Fruit fly (Drosophila melanogaster): Measurements from ENCODE around the gene qin.

The qin gene

DNA sequence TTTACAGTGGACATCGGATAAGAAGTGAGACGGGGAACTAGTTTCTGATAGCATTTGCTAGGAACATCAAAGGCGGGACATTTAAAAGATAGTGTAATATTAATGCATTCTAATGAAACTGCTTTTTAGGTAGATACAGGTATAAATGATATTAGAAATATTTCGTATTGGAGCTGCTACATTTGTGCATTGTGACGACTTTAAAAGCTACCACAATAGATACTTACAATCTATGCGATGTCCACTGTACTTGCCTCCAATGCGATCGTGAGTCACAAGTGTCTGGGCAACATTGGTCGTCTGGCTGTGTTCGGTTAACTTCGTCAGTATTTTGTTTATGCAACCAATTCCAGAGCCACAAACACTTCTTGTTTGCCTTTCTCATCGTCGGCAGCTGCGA, 79.0 kb downstream of the qin start (continued):
- TF ChIP-seq Bgb (GFP tag; IDR thresholded peaks at IDR 0.05; ENCODE audit: partially characterized antibody) (no peak), Mrtf (GFP tag; IDR thresholded peaks at IDR 0.05) (no peak), da (GFP tag; optimal IDR thresholded peaks at IDR 0.05) (no peak), Poxn (GFP tag; IDR thresholded peaks at IDR 0.05) (no peak), CG6272 (GFP tag; IDR thresholded peaks at IDR 0.05) (0 out of 2 replicates have a peak, but pooled peaks have one; percentile 7), scrt (GFP tag; optimal IDR thresholded peaks at IDR 0.05) (no peak), CG1602 (GFP tag; optimal IDR thresholded peaks at IDR 0.05) (no peak), Nf-YC (tag; optimal IDR thresholded peaks at IDR 0.05) (no peak), pzg (GFP tag; optimal IDR thresholded peaks at IDR 0.05) (no peak), B-H2 (GFP tag; optimal IDR thresholded peaks at IDR 0.05) (no peak), br (optimal IDR thresholded peaks at IDR 0.05) (no peak), exex (tag; optimal IDR thresholded peaks at IDR 0.05) (no peak), slp2 (GFP tag; optimal IDR thresholded peaks at IDR 0.05) (no peak), CG11247 (GFP tag; IDR thresholded peaks at IDR 0.05) (no peak), YL-1 (GFP tag; optimal IDR thresholded peaks at IDR 0.05) (no peak), TFAM (GFP tag; optimal IDR thresholded peaks at IDR 0.05) (no peak), org-1 (GFP tag; optimal IDR thresholded peaks at IDR 0.05) (no peak), HLH54F (GFP tag; optimal IDR thresholded peaks at IDR 0.05) (no peak), ranshi (GFP tag; IDR thresholded peaks at IDR 0.05) (no peak), CG17328 (GFP tag; IDR thresholded peaks at IDR 0.05) (0 out of 2 replicates have a peak, but pooled peaks have one; percentile 4), caup (GFP tag; optimal IDR thresholded peaks at IDR 0.05; ENCODE audit: severe bottlenecking) (no peak), usp (GFP tag; optimal IDR thresholded peaks at IDR 0.05) (no peak), CG6689 (GFP tag; IDR thresholded peaks at IDR 0.05) (peak; percentile 18; the same call in 1 of the 2 replicates), bab2 (GFP tag; optimal IDR thresholded peaks at IDR 0.05) (no peak), NC2α (GFP tag; optimal IDR thresholded peaks at IDR 0.05) (no peak), HmgZ (tag; optimal IDR thresholded peaks at IDR 0.05) (no peak), H2.0 (GFP tag; IDR thresholded peaks at IDR 0.05) (no peak), CG12104 (GFP tag; optimal IDR thresholded peaks at IDR 0.05) (no peak), fru (optimal IDR thresholded peaks at IDR 0.05) (no peak), Ptx1 (GFP tag; IDR thresholded peaks at IDR 0.05) (peak; percentile 43), CG7357 (GFP tag; IDR thresholded peaks at IDR 0.05) (no peak), nau (GFP tag; optimal IDR thresholded peaks at IDR 0.05) (no peak), CG17829 (tag; optimal IDR thresholded peaks at IDR 0.05) (no peak), az2 (GFP tag; optimal IDR thresholded peaks at IDR 0.05) (peak; percentile 7), slou (GFP tag; optimal IDR thresholded peaks at IDR 0.05) (no peak), sim (GFP tag; IDR thresholded peaks at IDR 0.05) (no peak), Sox102F (GFP tag; optimal IDR thresholded peaks at IDR 0.05) (no peak), yki (optimal IDR thresholded peaks at IDR 0.05) (no peak), CG8388 (GFP tag; optimal IDR thresholded peaks at IDR 0.05) (no peak), twi (tag; optimal IDR thresholded peaks at IDR 0.05) (no peak), CG17361 (GFP tag; IDR thresholded peaks at IDR 0.05) (no peak), unc-4 (GFP tag; IDR thresholded peaks at IDR 0.05; ENCODE audit: partially characterized antibody) (no peak), so (GFP tag; IDR thresholded peaks at IDR 0.05) (no peak), CrebB (tag; optimal IDR thresholded peaks at IDR 0.05) (no peak), sqz (GFP tag; optimal IDR thresholded peaks at IDR 0.05) (no peak), Oaz (GFP tag; IDR thresholded peaks at IDR 0.05) (no peak), kni (GFP tag; optimal IDR thresholded peaks at IDR 0.05) (no peak), CG9797 (GFP tag; optimal IDR thresholded peaks at IDR 0.05) (no peak), Aef1 (GFP tag; IDR thresholded peaks at IDR 0.05) (peak; percentile 26; the same call in 1 of the 3 replicates), tll (GFP tag; optimal IDR thresholded peaks at IDR 0.05) (no peak), al (GFP tag; IDR thresholded peaks at IDR 0.05) (no peak), CG4282 (GFP tag; optimal IDR thresholded peaks at IDR 0.05) (no peak), CG12155 (GFP tag; optimal IDR thresholded peaks at IDR 0.05) (no peak)

Data from whole organism, embryonic.